Fruit fly (Drosophila melanogaster) whole organism, embryonic: ENCODE measurements around the gene RpL36.

ENCODE experiments used
- ATbp ChIP-seq: fragments of 200-800 bp; sonication (Bioruptor generic); optimal IDR thresholded peaks from 2 replicates; lab custom pipeline; 2017; ENCODE audit warnings: missing biosample characterization, mild to moderate bottlenecking, missing genetic modification characterization, missing genetic modification reagents
- Adf1 ChIP-seq: fragments of 200-800 bp; sonication (Bioruptor generic); IDR thresholded peaks from 2 replicates; pipeline ENCODE4 v1.3.6; 2022; ENCODE audit warnings: missing biosample characterization, missing genetic modification characterization
- Awh ChIP-seq: fragments of 200-800 bp; sonication (Bioruptor generic); IDR thresholded peaks from 2 replicates; pipeline ENCODE4, ENCODE4 v1.3.6; 2022; ENCODE audit warnings: missing biosample characterization, missing genetic modification characterization
- CG13287 ChIP-seq: fragments of 200-800 bp; sonication (Bioruptor generic); IDR thresholded peaks from 2 replicates; pipeline ENCODE4 v1.3.6; 2022; ENCODE audit warnings: missing biosample characterization, missing genetic modification characterization; ENCODE audit not compliant: partially characterized antibody
- CG13624 ChIP-seq: fragments of 200-800 bp; sonication (Bioruptor generic); optimal IDR thresholded peaks from 2 replicates; lab custom pipeline; 2016; ENCODE audit warnings: missing biosample characterization, missing genetic modification characterization
- CG15479 ChIP-seq: fragments of 200-800 bp; sonication (Bioruptor generic); optimal IDR thresholded peaks from 3 replicates; lab custom pipeline; 2019; ENCODE audit warnings: missing biosample characterization, mild to moderate bottlenecking, missing genetic modification characterization, moderate library complexity
- CG16813 ChIP-seq: fragments of 200-800 bp; sonication (Bioruptor generic); IDR thresholded peaks from 3 replicates; pipeline ENCODE4 v1.3.6; 2022; ENCODE audit warnings: missing biosample characterization, missing genetic modification characterization; ENCODE audit not compliant: partially characterized antibody
- CG1832 ChIP-seq: fragments of 200-800 bp; sonication (Bioruptor generic); optimal IDR thresholded peaks from 2 replicates; lab custom pipeline; 2017; ENCODE audit warnings: missing biosample characterization, mild to moderate bottlenecking, missing genetic modification characterization, inconsistent platforms
- CG2199 ChIP-seq: fragments of 200-800 bp; sonication (Bioruptor generic); IDR thresholded peaks from 3 replicates; pipeline ENCODE4 v1.3.6; 2022; ENCODE audit warnings: missing biosample characterization, missing genetic modification characterization
- CG34224 ChIP-seq: fragments of 200-800 bp; sonication (Bioruptor generic); IDR thresholded peaks from 3 replicates; pipeline ENCODE4 v1.3.6; 2022; ENCODE audit warnings: missing biosample characterization, missing genetic modification characterization; ENCODE audit not compliant: partially characterized antibody
- CG34376 ChIP-seq: fragments of 200-800 bp; sonication (Bioruptor generic); optimal IDR thresholded peaks from 2 replicates; lab custom pipeline; 2018; ENCODE audit warnings: missing biosample characterization, mild to moderate bottlenecking, missing genetic modification characterization
- CG4360 ChIP-seq: fragments of 200-800 bp; sonication (Bioruptor generic); IDR thresholded peaks from 2 replicates; pipeline ENCODE4 v1.3.6; 2022; ENCODE audit warnings: missing biosample characterization, missing genetic modification characterization
- CG7928 ChIP-seq: fragments of 200-800 bp; sonication (Bioruptor generic); optimal IDR thresholded peaks from 2 replicates; lab custom pipeline; 2017; ENCODE audit warnings: missing biosample characterization, mild to moderate bottlenecking, missing genetic modification characterization
- CG7987 ChIP-seq: fragments of 200-800 bp; sonication (Bioruptor generic); optimal IDR thresholded peaks from 2 replicates; lab custom pipeline; 2018; ENCODE audit warnings: missing biosample characterization, mild to moderate bottlenecking, missing genetic modification characterization, moderate library complexity
- CG8478 ChIP-seq: fragments of >200 bp; optimal IDR thresholded peaks from 2 replicates; lab custom pipeline; 2018
- Dll ChIP-seq: fragments of 200-800 bp; sonication (Bioruptor generic); IDR thresholded peaks from 4 replicates; pipeline ENCODE4 v1.3.6; 2022; ENCODE audit warnings: missing biosample characterization, missing genetic modification characterization; ENCODE audit not compliant: partially characterized antibody
- E2f2 ChIP-seq: fragments of 200-800 bp; sonication (Bioruptor generic); IDR thresholded peaks from 2 replicates; pipeline ENCODE4 v1.3.6; 2022; ENCODE audit warnings: missing biosample characterization, missing genetic modification characterization
- HLHmδ ChIP-seq: fragments of 200-800 bp; sonication (Bioruptor generic); optimal IDR thresholded peaks from 2 replicates; lab custom pipeline; 2018; ENCODE audit warnings: missing biosample characterization, mild to moderate bottlenecking, missing genetic modification characterization, moderate library complexity
- Hmx ChIP-seq: fragments of 200-800 bp; sonication (Bioruptor generic); optimal IDR thresholded peaks from 2 replicates; lab custom pipeline; 2016; ENCODE audit warnings: missing biosample characterization, missing genetic modification characterization
- MBD-R2 ChIP-seq: fragments of 200-800 bp; sonication (Bioruptor generic); IDR thresholded peaks from 2 replicates; pipeline ENCODE4 v1.3.6; 2022; ENCODE audit warnings: missing biosample characterization, missing genetic modification characterization
- MESR4 ChIP-seq: fragments of 200-800 bp; sonication (Bioruptor generic); optimal IDR thresholded peaks from 2 replicates; lab custom pipeline; 2018; ENCODE audit warnings: missing biosample characterization, mild to moderate bottlenecking, missing genetic modification characterization, moderate library complexity
- Max ChIP-seq: fragments of 200-800 bp; sonication (Bioruptor generic); optimal IDR thresholded peaks from 2 replicates; lab custom pipeline; 2016; ENCODE audit warnings: missing biosample characterization, mild to moderate bottlenecking, missing genetic modification characterization
- Myb ChIP-seq: fragments of 200-800 bp; sonication (Bioruptor generic); optimal IDR thresholded peaks from 2 replicates; lab custom pipeline; 2016; ENCODE audit warnings: missing biosample characterization, missing genetic modification characterization
- Opbp ChIP-seq: fragments of 200-800 bp; sonication (Bioruptor generic); IDR thresholded peaks from 3 replicates; pipeline ENCODE4 v1.3.6; 2022; ENCODE audit warnings: missing biosample characterization, missing genetic modification characterization; ENCODE audit not compliant: partially characterized antibody
- YL-1 ChIP-seq: fragments of 200-800 bp; sonication (Bioruptor generic); optimal IDR thresholded peaks from 3 replicates; lab custom pipeline; 2017; ENCODE audit warnings: missing biosample characterization, mild to moderate bottlenecking, missing genetic modification characterization
- amos ChIP-seq: fragments of 200-800 bp; sonication (Bioruptor generic); IDR thresholded peaks from 2 replicates; pipeline ENCODE4 v1.3.6; 2022; ENCODE audit warnings: missing biosample characterization, missing genetic modification characterization; ENCODE audit not compliant: partially characterized antibody
- ap ChIP-seq: fragments of 200-800 bp; sonication (Bioruptor generic); IDR thresholded peaks from 2 replicates; pipeline ENCODE4 v1.3.6; 2022; ENCODE audit warnings: missing biosample characterization, missing genetic modification characterization
- ase ChIP-seq: fragments of 200-800 bp; sonication (Bioruptor generic); IDR thresholded peaks from 3 replicates; pipeline ENCODE4 v1.3.6; 2022; ENCODE audit warnings: missing biosample characterization, missing genetic modification characterization
- chinmo ChIP-seq: fragments of 200-800 bp; sonication (Bioruptor generic); IDR thresholded peaks from 4 replicates; pipeline ENCODE4 v1.3.6; 2022; ENCODE audit warnings: missing biosample characterization, missing genetic modification characterization; ENCODE audit not compliant: partially characterized antibody
- chn ChIP-seq: fragments of 200-800 bp; sonication (Bioruptor generic); optimal IDR thresholded peaks from 2 replicates; lab custom pipeline; 2016; ENCODE audit warnings: missing biosample characterization, missing genetic modification characterization
- cwo ChIP-seq: fragments of 200-800 bp; sonication (Bioruptor generic); optimal IDR thresholded peaks from 3 replicates; lab custom pipeline; 2017; ENCODE audit warnings: missing biosample characterization, missing genetic modification characterization, mild to moderate bottlenecking, moderate library complexity, missing genetic modification reagents
- dm ChIP-seq: fragments of 200-800 bp; sonication (Bioruptor generic); optimal IDR thresholded peaks from 3 replicates; lab custom pipeline; 2016; ENCODE audit warnings: missing biosample characterization, missing genetic modification characterization
- ewg ChIP-seq: fragments of 200-800 bp; sonication (Bioruptor generic); optimal IDR thresholded peaks from 3 replicates; lab custom pipeline; 2017; ENCODE audit warnings: mild to moderate bottlenecking, missing biosample characterization, missing genetic modification reagents, missing genetic modification characterization
- ftz-f1 ChIP-seq: fragments of 200-800 bp; sonication (Bioruptor generic); optimal IDR thresholded peaks from 2 replicates; lab custom pipeline; 2016; ENCODE audit warnings: missing biosample characterization, missing genetic modification characterization
- kni ChIP-seq: fragments of 200-800 bp; sonication (Bioruptor generic); optimal IDR thresholded peaks from 3 replicates; lab custom pipeline; 2017; ENCODE audit warnings: mild to moderate bottlenecking, missing biosample characterization, missing genetic modification reagents, missing genetic modification characterization
- nmo ChIP-seq: fragments of 200-800 bp; sonication (Bioruptor generic); optimal IDR thresholded peaks from 2 replicates; lab custom pipeline; 2018; ENCODE audit warnings: missing biosample characterization, mild to moderate bottlenecking, missing genetic modification characterization, moderate library complexity
- phol ChIP-seq: fragments of 200-800 bp; sonication (Bioruptor generic); optimal IDR thresholded peaks from 3 replicates; lab custom pipeline; 2018; ENCODE audit warnings: missing biosample characterization, mild to moderate bottlenecking, missing genetic modification characterization, moderate library complexity
- prd ChIP-seq, 3 experiments: fragments of >200 bp in 2 of 3; fragments of 200-800 bp in 1 of 3; sonication (Bioruptor generic) in 1 of 3; optimal IDR thresholded peaks in 2 of 3; IDR thresholded peaks in 1 of 3; 2 replicates in 2 of 3; 3 replicates in 1 of 3; pipeline versions ENCODE4 v1.3.6 to Lab custom; 2017 to 2022; ENCODE audit warnings: missing biosample characterization in 1 of 3, missing genetic modification characterization in 1 of 3
- pros ChIP-seq: fragments of 200-800 bp; sonication (Bioruptor generic); optimal IDR thresholded peaks from 3 replicates; lab custom pipeline; 2019; ENCODE audit warnings: missing biosample characterization, mild to moderate bottlenecking, missing genetic modification characterization, moderate library complexity
- pzg ChIP-seq: fragments of 200-800 bp; sonication (Bioruptor generic); optimal IDR thresholded peaks from 3 replicates; lab custom pipeline; 2018; ENCODE audit warnings: missing biosample characterization, mild to moderate bottlenecking, missing genetic modification characterization, moderate library complexity
- run ChIP-seq: fragments of 200-800 bp; sonication (Bioruptor generic); optimal IDR thresholded peaks from 3 replicates; lab custom pipeline; 2018; ENCODE audit warnings: missing biosample characterization, mild to moderate bottlenecking, missing genetic modification characterization
- salm ChIP-seq: fragments of 200-800 bp; sonication (Bioruptor generic); optimal IDR thresholded peaks from 2 replicates; lab custom pipeline; 2018; ENCODE audit warnings: missing biosample characterization, mild to moderate bottlenecking, missing genetic modification characterization
- sr ChIP-seq: fragments of 200-800 bp; sonication (Bioruptor generic); IDR thresholded peaks from 3 replicates; pipeline ENCODE4 v1.3.6; 2022; ENCODE audit warnings: missing biosample characterization, missing genetic modification characterization
- toy ChIP-seq: fragments of 200-800 bp; sonication (Bioruptor generic); IDR thresholded peaks from 2 replicates; pipeline ENCODE4 v1.3.6; 2022; ENCODE audit warnings: missing biosample characterization, missing genetic modification characterization
- twi ChIP-seq: fragments of 200-800 bp; optimal IDR thresholded peaks from 2 replicates; lab custom pipeline; 2019; ENCODE audit warnings: missing biosample characterization, mild to moderate bottlenecking, missing genetic modification characterization, moderate library complexity

RpL36 gene

dm6 chrX:643963-644362 is 14.7 kb upstream of the RpL36 start:
- TF ChIP-seq amos (GFP tag; lab: Robert Waterston, UW), result peak; percentile 37; the same call in 1 of the 2 replicates
- peak; percentile 28; the same call in 1 of the 3 replicates for TF ChIP-seq Opbp
- peak; percentile 48; the same call in 1 of the 2 replicates for TF ChIP-seq CG13287
- TF ChIP-seq Myb (GFP tag; lab: Kevin White, UChicago), result peak; percentile 82
- TF ChIP-seq E2f2 (GFP tag; lab: Robert Waterston, UW), result peak; percentile 62
- peak; percentile 10; the same call in 1 of the 2 replicates for TF ChIP-seq MBD-R2
- TF ChIP-seq CG7928 (GFP tag; lab: Kevin White, UChicago), result peak; percentile 41

- peak; percentile 94 for TF ChIP-seq chinmo (GFP tag; lab: Robert Waterston, UW)
- no peak for TF ChIP-seq run (tag; lab: Kevin White, UChicago)
- no peak for TF ChIP-seq prd (optimal IDR thresholded peaks at IDR 0.05; lab: Kevin White, UChicago)
- no peak for TF ChIP-seq prd (GFP tag; IDR thresholded peaks at IDR 0.05; lab: Robert Waterston, UW)
- peak; percentile 36 for TF ChIP-seq twi (tag; lab: Kevin White, UChicago)
- peak; percentile 83 for TF ChIP-seq CG8478 (lab: Kevin White, UChicago)
- TF ChIP-seq Dll (GFP tag; lab: Robert Waterston, UW), result 0 out of 4 replicates have a peak, but pooled peaks have one; percentile 22
- no peak for TF ChIP-seq ATbp (GFP tag; lab: Kevin White, UChicago)
- peak; percentile 65; the same call in 1 of the 3 replicates for TF ChIP-seq CG2199 (GFP tag; lab: Robert Waterston, UW)
- peak; percentile 33 for TF ChIP-seq pros (GFP tag; lab: Kevin White, UChicago)
- TF ChIP-seq kni (GFP tag; lab: Kevin White, UChicago), result peak; percentile 56
- TF ChIP-seq nmo (GFP tag; lab: Kevin White, UChicago), result peak; percentile 4
- TF ChIP-seq CG1832 (GFP tag; lab: Kevin White, UChicago), result peak; percentile 53
- TF ChIP-seq CG4360, result no peak
- no peak for TF ChIP-seq ftz-f1
- TF ChIP-seq CG7987, result peak; percentile 23
- 0 out of 3 replicates have a peak, but pooled peaks have one; percentile 11 for TF ChIP-seq CG34224 (GFP tag; lab: Robert Waterston, UW)
- TF ChIP-seq sr, result peak; percentile 76; the same call in 2 of the 3 replicates
- peak; percentile 53 for TF ChIP-seq HLHmδ (GFP tag; lab: Kevin White, UChicago)
- TF ChIP-seq CG34376 (GFP tag; lab: Kevin White, UChicago), result peak; percentile 27
- peak; percentile 79 for TF ChIP-seq ewg
- TF ChIP-seq Max, result peak; percentile 48
- no peak for TF ChIP-seq salm (tag; lab: Kevin White, UChicago)
- TF ChIP-seq chn (GFP tag; lab: Kevin White, UChicago), result no peak
- TF ChIP-seq Awh (GFP tag; lab: Robert Waterston, UW), result no peak
- no peak for TF ChIP-seq ap
- TF ChIP-seq YL-1, result peak; percentile 22
- peak; percentile 39; the same call in 1 of the 2 replicates for TF ChIP-seq Adf1 (GFP tag; lab: Robert Waterston, UW)
- 0 out of 3 replicates have a peak, but pooled peaks have one; percentile 8 for TF ChIP-seq CG16813 (GFP tag; lab: Robert Waterston, UW)
- peak; percentile 46 for TF ChIP-seq CG13624
- TF ChIP-seq CG15479, result peak; percentile 63
- TF ChIP-seq ase, result no peak
- TF ChIP-seq phol, result no peak
- TF ChIP-seq dm (GFP tag; lab: Kevin White, UChicago), result peak; percentile 77
- peak; percentile 50 for TF ChIP-seq MESR4
- peak; percentile 66 for TF ChIP-seq cwo (GFP tag; lab: Kevin White, UChicago)
- TF ChIP-seq Hmx, result no peak
- peak; percentile 0 for TF ChIP-seq pzg (GFP tag; lab: Kevin White, UChicago)
- TF ChIP-seq toy (GFP tag; lab: Robert Waterston, UW), result no peak
Measured at dm6 chrX:636606-637530, 7.6 kb upstream of the RpL36 start.
